Worm (Caenorhabditis elegans): ENCODE measurements around the gene F40F8.3.

- TF ChIP-seq crh-2 (tag; optimal IDR thresholded peaks at IDR 0.05) (no peak), ztf-4 (tag; optimal IDR thresholded peaks at IDR 0.05) (no peak), nhr-11 (tag; optimal IDR thresholded peaks at IDR 0.05) (no peak), unc-62 (GFP tag; optimal IDR thresholded peaks at IDR 0.05) (no peak), ztf-11 (tag; optimal IDR thresholded peaks at IDR 0.05) (no peak), lin-11 (tag; optimal IDR thresholded peaks at IDR 0.05) (no peak)
Observed at ce11 chrII:11101171-11101570, 27.9 kb upstream of the F40F8.3 start.
